Worm (Caenorhabditis elegans) whole organism, L4/young adult: ENCODE results near the gene egl-18.

Experiments
- W03F9.2 ChIP-seq: fragments of 150-350 bp; optimal IDR thresholded peaks from 2 replicates; lab custom pipeline; 2014; ENCODE audit warnings: missing biosample characterization, missing genetic modification characterization
- dao-5 ChIP-seq: sonication (generic microtip); optimal IDR thresholded peaks from 2 replicates; lab custom pipeline; 2016; ENCODE audit warnings: missing genotype, missing genetic modification characterization, moderate library complexity, missing compliant biosample characterization
- him-1 ChIP-seq: sonication (generic microtip); optimal IDR thresholded peaks from 2 replicates; lab custom pipeline; 2016; ENCODE audit warnings: missing genotype, missing genetic modification reagents, missing genetic modification characterization, missing compliant biosample characterization

Gene egl-18

ce11 chrIV:1896145-1896544 is 6.0 kb upstream of the egl-18 start:
- TF ChIP-seq dao-5 (no peak), him-1 (tag; lab: Kevin White, UChicago) (no peak), W03F9.2 (tag; lab: Kevin White, UChicago) (no peak)

ce11 chrIV:1900971-1901370 is 1.2 kb upstream of the egl-18 start:
- TF ChIP-seq dao-5 (no peak), him-1 (tag; lab: Kevin White, UChicago) (no peak), W03F9.2 (tag; lab: Kevin White, UChicago) (no peak)

- no peak for TF ChIP-seq him-1 (tag; lab: Kevin White, UChicago)
- TF ChIP-seq W03F9.2 (tag; lab: Kevin White, UChicago) = no peak
- no peak for TF ChIP-seq dao-5
These were observed 2.0 kb downstream of the egl-18 start for ce11 chrIV:1904072-1904671.

- TF ChIP-seq him-1 (tag; lab: Kevin White, UChicago) (no peak), W03F9.2 (tag; lab: Kevin White, UChicago) (no peak), dao-5 (no peak)
These were observed 3.1 kb downstream of the egl-18 start for ce11 chrIV:1905250-1905649.

ce11 chrIV:1906697-1907096 is 4.6 kb downstream of the egl-18 start:
- TF ChIP-seq him-1 (tag; lab: Kevin White, UChicago) (no peak), W03F9.2 (tag; lab: Kevin White, UChicago) (no peak), dao-5 (no peak)

ce11 chrIV:1908467-1908866 is 6.3 kb downstream of the egl-18 start:
- TF ChIP-seq W03F9.2 (tag; lab: Kevin White, UChicago) = no peak
- TF ChIP-seq dao-5 = no peak
- no peak for TF ChIP-seq him-1 (tag; lab: Kevin White, UChicago)

ce11 chrIV:1908921-1909320 is 6.8 kb downstream of the egl-18 start:
- TF ChIP-seq dao-5 (no peak), W03F9.2 (tag; lab: Kevin White, UChicago) (no peak), him-1 (tag; lab: Kevin White, UChicago) (no peak)

ce11 chrIV:1911273-1911672 is 9.2 kb downstream of the egl-18 start:
- TF ChIP-seq W03F9.2 (tag; lab: Kevin White, UChicago) (no peak), dao-5 (no peak), him-1 (tag; lab: Kevin White, UChicago) (no peak)

- no peak for TF ChIP-seq him-1 (tag; lab: Kevin White, UChicago)
- TF ChIP-seq dao-5 = no peak
- TF ChIP-seq W03F9.2 (tag; lab: Kevin White, UChicago) = no peak
These were observed 12.8 kb downstream of the egl-18 start for ce11 chrIV:1914900-1915299.

ce11 chrIV:1915549-1915948 is 13.4 kb downstream of the egl-18 start:
- TF ChIP-seq him-1 (tag; lab: Kevin White, UChicago) = no peak
- no peak for TF ChIP-seq dao-5
- no peak for TF ChIP-seq W03F9.2 (tag; lab: Kevin White, UChicago)

- TF ChIP-seq dao-5 (no peak), W03F9.2 (tag; lab: Kevin White, UChicago) (no peak), him-1 (tag; lab: Kevin White, UChicago) (no peak)
These were observed 14.1 kb downstream of the egl-18 start for ce11 chrIV:1916247-1916646.

ce11 chrIV:1917819-1918218 is 15.7 kb downstream of the egl-18 start, which contains the start of gene elt-6:
TSS of gene elt-6 (plus strand) at chrIV:1917977.
- TF ChIP-seq W03F9.2 (tag; lab: Kevin White, UChicago) (no peak), him-1 (tag; lab: Kevin White, UChicago) (no peak), dao-5 (no peak)

ce11 chrIV:1920513-1920912 is 18.4 kb downstream of the egl-18 start:
- no peak for TF ChIP-seq dao-5
- TF ChIP-seq W03F9.2 (tag; lab: Kevin White, UChicago) = no peak
- no peak for TF ChIP-seq him-1 (tag; lab: Kevin White, UChicago)

ce11 chrIV:1923722-1924121 is 21.6 kb downstream of the egl-18 start, which contains the start of gene denn-4:
TSS of gene denn-4 (plus strand) at chrIV:1924001.
- no peak for TF ChIP-seq dao-5
- no peak for TF ChIP-seq W03F9.2 (tag; lab: Kevin White, UChicago)
- TF ChIP-seq him-1 (tag; lab: Kevin White, UChicago) = no peak

ce11 chrIV:1924178-1924577 is 22.1 kb downstream of the egl-18 start:
- no peak for TF ChIP-seq him-1 (tag; lab: Kevin White, UChicago)
- TF ChIP-seq dao-5 = no peak
- TF ChIP-seq W03F9.2 (tag; lab: Kevin White, UChicago) = no peak
